Fruit fly (Drosophila melanogaster) whole organism, adult: Measurements from ENCODE around the gene bark.

Source experiments
- CG11617 ChIP-seq: fragments of 200-800 bp; sonication (Bioruptor generic); optimal IDR thresholded peaks from 2 replicates; lab custom pipeline; 2017; ENCODE audit warnings: mild to moderate bottlenecking, missing biosample characterization, missing genetic modification reagents, missing genetic modification characterization
- CG1620 ChIP-seq: fragments of 200-800 bp; sonication (Bioruptor generic); optimal IDR thresholded peaks from 2 replicates; lab custom pipeline; 2016; ENCODE audit warnings: missing biosample characterization, missing genetic modification characterization
- CG33017 ChIP-seq: fragments of 200-800 bp; sonication (Bioruptor generic); optimal IDR thresholded peaks from 2 replicates; lab custom pipeline; 2018; ENCODE audit warnings: missing biosample characterization, mild to moderate bottlenecking, missing genetic modification characterization, moderate library complexity
- CG7045 ChIP-seq: fragments of 200-800 bp; sonication (Bioruptor generic); optimal IDR thresholded peaks from 2 replicates; lab custom pipeline; 2017; ENCODE audit warnings: missing biosample characterization, mild to moderate bottlenecking, missing genetic modification characterization
- CG7101 ChIP-seq: fragments of 200-800 bp; sonication (Bioruptor generic); optimal IDR thresholded peaks from 2 replicates; lab custom pipeline; 2018; ENCODE audit warnings: missing biosample characterization, mild to moderate bottlenecking, missing genetic modification characterization, moderate library complexity
- Clk ChIP-seq: fragments of 200-800 bp; sonication (Bioruptor generic); optimal IDR thresholded peaks from 2 replicates; lab custom pipeline; 2017; ENCODE audit warnings: missing biosample characterization, missing genetic modification characterization
- kay ChIP-seq: fragments of 200-800 bp; sonication (Bioruptor generic); peaks from one replicate; lab custom pipeline; 2016; ENCODE audit warnings: missing biosample characterization, missing genetic modification characterization, borderline replicate concordance
- ovo ChIP-seq: fragments of 200-800 bp; sonication (Bioruptor generic); optimal IDR thresholded peaks from 2 replicates; lab custom pipeline; 2016; ENCODE audit warnings: missing biosample characterization, missing genetic modification characterization
- pad ChIP-seq: fragments of 200-800 bp; sonication (Bioruptor generic); optimal IDR thresholded peaks from 3 replicates; lab custom pipeline; 2017; ENCODE audit warnings: missing biosample characterization, missing genetic modification characterization, mild to moderate bottlenecking, moderate library complexity, missing genetic modification reagents

- TF ChIP-seq Clk = no peak
- no peak for TF ChIP-seq ovo (GFP tag; lab: Kevin White, UChicago)
- TF ChIP-seq pad = no peak
- no peak for TF ChIP-seq kay (GFP tag; lab: Kevin White, UChicago)
- peak; percentile 13 for TF ChIP-seq CG1620 (GFP tag; lab: Kevin White, UChicago)
- TF ChIP-seq CG7045 (GFP tag; lab: Kevin White, UChicago) = no peak
- TF ChIP-seq CG7101 = no peak
- TF ChIP-seq CG11617 (GFP tag; lab: Kevin White, UChicago) = no peak
- TF ChIP-seq CG33017 = peak; percentile 32
These were observed at the start of gene bark for dm6 chr2L:3787028-3787427.
